Worm (Caenorhabditis elegans): ENCODE measurements around the gene nhr-110.

DNA sequence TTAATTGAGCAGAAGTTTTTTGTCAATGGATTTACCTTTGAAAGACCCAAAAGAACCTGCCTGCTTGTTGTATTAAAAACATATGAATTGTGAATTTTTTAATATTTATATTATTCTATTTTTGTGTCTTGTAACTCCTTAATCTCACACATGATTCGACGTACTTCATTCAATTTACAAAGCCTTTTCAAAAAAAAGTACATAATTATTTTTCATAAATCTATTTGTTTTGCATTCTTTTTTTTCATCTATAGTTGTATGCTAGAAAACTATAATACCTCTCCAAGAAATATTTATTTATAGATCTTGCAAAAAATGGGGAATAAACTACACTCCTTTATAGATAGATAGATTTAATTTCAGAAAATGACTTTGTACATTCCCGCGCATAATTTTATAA lies 5.5 kb downstream of the nhr-110 start, which contains the start of gene nhr-179:
- TF ChIP-seq efl-1 (GFP tag; optimal IDR thresholded peaks at IDR 0.05) (no peak), zim-3 (tag; optimal IDR thresholded peaks at IDR 0.05) (no peak), let-526 (GFP tag; IDR thresholded peaks at IDR 0.05) (no peak), F57A8.1 (GFP tag; optimal IDR thresholded peaks at IDR 0.05) (no peak), him-1 (tag; optimal IDR thresholded peaks at IDR 0.05) (no peak), unc-62 (GFP tag; optimal IDR thresholded peaks at IDR 0.05) (no peak), Y56A3A.18 (GFP tag; IDR thresholded peaks at IDR 0.05) (no peak), F49E8.2 (tag; optimal IDR thresholded peaks at IDR 0.05; ENCODE audit: insufficient read depth) (no peak), K12H6.12 (tag; optimal IDR thresholded peaks at IDR 0.05) (no peak), ztf-3 (GFP tag; optimal IDR thresholded peaks at IDR 0.05) (no peak)
